Fruit fly (Drosophila melanogaster) whole organism, wandering third instar larva: ENCODE data around the gene Lgr4.

Experiments used
- Abd-B ChIP-seq: fragments of >200 bp; optimal IDR thresholded peaks from 2 replicates; lab custom pipeline; 2017; ENCODE audit warnings: missing biosample characterization, missing genetic modification characterization
- CG32264 ChIP-seq: fragments of 200-800 bp; sonication (Bioruptor generic); optimal IDR thresholded peaks from 2 replicates; lab custom pipeline; 2016; ENCODE audit warnings: missing biosample characterization, missing genetic modification characterization
- CG9705 ChIP-seq: fragments of 200-800 bp; sonication (Bioruptor generic); optimal IDR thresholded peaks from 2 replicates; lab custom pipeline; 2018; ENCODE audit warnings: missing biosample characterization, mild to moderate bottlenecking, missing genetic modification characterization
- Dfd ChIP-seq: fragments of >200 bp; optimal IDR thresholded peaks from 2 replicates; lab custom pipeline; 2017; ENCODE audit warnings: missing biosample characterization, missing genetic modification characterization
- Dif ChIP-seq: fragments of 200-275, 200-300 bp; sonication (Bioruptor generic); optimal IDR thresholded peaks from 2 replicates; lab custom pipeline; 2018; ENCODE audit warnings: missing biosample characterization, missing genetic modification characterization; ENCODE audit not compliant: partially characterized antibody
- HLH106 ChIP-seq: fragments of 200-800 bp; optimal IDR thresholded peaks from 3 replicates; lab custom pipeline; 2019; ENCODE audit warnings: missing biosample characterization, mild to moderate bottlenecking, missing genetic modification characterization, moderate library complexity
- Hnf4 ChIP-seq: fragments of 200-800 bp; sonication (Bioruptor generic); optimal IDR thresholded peaks from 2 replicates; lab custom pipeline; 2016; ENCODE audit warnings: missing biosample characterization, mild to moderate bottlenecking, missing genetic modification characterization
- Hr83 ChIP-seq: fragments of 200-300 bp; sonication (Bioruptor generic); optimal IDR thresholded peaks from 2 replicates; lab custom pipeline; 2016; ENCODE audit warnings: missing biosample characterization, mild to moderate bottlenecking, missing genetic modification characterization, moderate library complexity; ENCODE audit not compliant: poor library complexity, severe bottlenecking
- Jra ChIP-seq: sonication (Bioruptor generic); optimal IDR thresholded peaks from 2 replicates; lab custom pipeline; 2016; ENCODE audit warnings: missing biosample characterization, missing genetic modification characterization
- Mio ChIP-seq: sonication (Bioruptor generic); optimal IDR thresholded peaks from 2 replicates; lab custom pipeline; 2016; ENCODE audit warnings: missing biosample characterization, missing genetic modification characterization
- Myc ChIP-seq: fragments of >200 bp; optimal IDR thresholded peaks from 2 replicates; lab custom pipeline; 2017
- N ChIP-seq: fragments of >200 bp; optimal IDR thresholded peaks from 2 replicates; lab custom pipeline; 2018; ENCODE audit warnings: missing biosample characterization, missing external identifiers, missing genetic modification characterization
- Rel ChIP-seq, 2 experiments: fragments of 200-800 bp; sonication (Bioruptor generic) in 1 of 2; optimal IDR thresholded peaks; 2 replicates in 1 of 2; 3 replicates in 1 of 2; lab custom pipeline; 2016 to 2019; ENCODE audit warnings: mild to moderate bottlenecking in 2 of 2, missing biosample characterization in 2 of 2, missing genetic modification characterization in 2 of 2, moderate library complexity in 1 of 2
- Sp1 ChIP-seq: fragments of 200-800 bp; sonication (Bioruptor generic); optimal IDR thresholded peaks from 3 replicates; lab custom pipeline; 2019; ENCODE audit warnings: missing biosample characterization, mild to moderate bottlenecking, missing genetic modification characterization, moderate library complexity
- Vsx2 ChIP-seq: fragments of 200-300, 225-300 bp; sonication (Bioruptor generic); optimal IDR thresholded peaks from 2 replicates; lab custom pipeline; 2018; ENCODE audit warnings: missing biosample characterization, missing genetic modification characterization; ENCODE audit not compliant: partially characterized antibody
- br ChIP-seq: fragments of 200-800 bp; sonication (Bioruptor generic); optimal IDR thresholded peaks from 2 replicates; lab custom pipeline; 2016; ENCODE audit warnings: missing biosample characterization, missing genetic modification characterization
- brk ChIP-seq: fragments of 200-800 bp; sonication (Bioruptor generic); optimal IDR thresholded peaks from 2 replicates; lab custom pipeline; 2016; ENCODE audit warnings: missing biosample characterization, mild to moderate bottlenecking, missing genetic modification characterization
- dl ChIP-seq, 2 experiments: fragments of 175-275, 200-275 bp in 1 of 2; fragments of 200-275 bp in 1 of 2; sonication (Bioruptor generic); optimal IDR thresholded peaks; lab custom pipeline; 2018; ENCODE audit warnings: mild to moderate bottlenecking in 2 of 2, missing biosample characterization in 2 of 2, missing genetic modification characterization in 2 of 2, moderate library complexity in 2 of 2; ENCODE audit not compliant: partially characterized antibody in 2 of 2, insufficient read depth in 1 of 2
- dmrt93B ChIP-seq: fragments of 200-800 bp; sonication (Bioruptor generic); optimal IDR thresholded peaks from 2 replicates; lab custom pipeline; 2018; ENCODE audit warnings: missing biosample characterization, mild to moderate bottlenecking, missing genetic modification characterization
- dsf ChIP-seq: sonication (Bioruptor generic); optimal IDR thresholded peaks from 2 replicates; lab custom pipeline; 2016; ENCODE audit warnings: missing biosample characterization, missing genetic modification characterization, borderline replicate concordance
- ey ChIP-seq: fragments of 200-800 bp; sonication (Bioruptor generic); optimal IDR thresholded peaks from 2 replicates; lab custom pipeline; 2016; ENCODE audit warnings: missing biosample characterization, missing genetic modification characterization
- foxo ChIP-seq, 2 experiments: fragments of 200-800 bp; sonication (Bioruptor generic); optimal IDR thresholded peaks; 2 replicates in 1 of 2; 3 replicates in 1 of 2; lab custom pipeline; 2016 to 2017; ENCODE audit warnings: missing biosample characterization in 2 of 2, missing genetic modification characterization in 2 of 2
- fru ChIP-seq: fragments of 200-800 bp; sonication (Bioruptor generic); optimal IDR thresholded peaks from 3 replicates; lab custom pipeline; 2016; ENCODE audit warnings: missing biosample characterization, mild to moderate bottlenecking, missing genetic modification characterization
- h ChIP-seq: fragments of 200-800 bp; sonication (Bioruptor generic); optimal IDR thresholded peaks from 3 replicates; lab custom pipeline; 2016; ENCODE audit warnings: missing biosample characterization, mild to moderate bottlenecking, missing genetic modification characterization
- jim ChIP-seq: fragments of 175-275, 200-325 bp; sonication (Bioruptor generic); optimal IDR thresholded peaks from 2 replicates; lab custom pipeline; 2016; ENCODE audit warnings: missing biosample characterization, mild to moderate bottlenecking, missing genetic modification characterization
- psq ChIP-seq: fragments of 200-800 bp; sonication (Bioruptor generic); optimal IDR thresholded peaks from 3 replicates; lab custom pipeline; 2017; ENCODE audit warnings: missing biosample characterization, mild to moderate bottlenecking, missing genetic modification characterization, moderate library complexity
- rgr ChIP-seq: fragments of 200-800 bp; sonication (Bioruptor generic); optimal IDR thresholded peaks from 3 replicates; lab custom pipeline; 2016; ENCODE audit warnings: missing biosample characterization, mild to moderate bottlenecking, missing genetic modification characterization
- tai ChIP-seq: sonication (Bioruptor generic); optimal IDR thresholded peaks from 2 replicates; lab custom pipeline; 2016; ENCODE audit warnings: missing biosample characterization, missing genetic modification characterization
- usp ChIP-seq: fragments of >200 bp; optimal IDR thresholded peaks from 2 replicates; lab custom pipeline; 2017; ENCODE audit warnings: missing biosample characterization, missing genetic modification characterization

The Lgr4 gene

DNA sequence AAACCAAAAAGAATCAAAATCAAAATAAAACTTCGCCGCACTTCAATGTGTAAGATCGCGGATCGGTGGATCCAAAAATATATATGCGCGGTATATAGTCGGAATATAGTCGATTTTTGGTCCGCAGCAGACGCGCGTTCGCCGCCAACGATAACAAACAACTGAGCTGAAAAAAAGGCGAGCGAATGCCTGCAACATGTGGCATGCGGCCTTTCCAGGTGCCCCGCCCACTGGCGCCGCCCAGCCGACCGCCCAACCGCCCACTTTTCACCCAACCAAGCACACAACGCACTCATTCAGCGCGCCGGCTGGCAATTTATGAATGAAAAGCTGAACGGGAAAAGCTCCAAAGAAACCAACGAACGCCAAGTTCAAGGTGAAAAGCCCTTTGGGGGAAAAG lies at the start of gene Lgr4:
TSS of gene Lgr4 (minus strand) at position 133 of the 400 bp plus-strand sequence.
- TF ChIP-seq fru (GFP tag; lab: Kevin White, UChicago) (no peak), brk (GFP tag; lab: Kevin White, UChicago) (no peak), Myc (no peak), Vsx2 (GFP tag; lab: Kevin White, UChicago) (no peak), psq (GFP tag; lab: Kevin White, UChicago) (no peak), br (GFP tag; lab: Kevin White, UChicago) (no peak), Hnf4 (GFP tag; lab: Kevin White, UChicago) (no peak), Rel (GFP tag; optimal IDR thresholded peaks at IDR 0.05; lab: Kevin White, UChicago) (no peak), Rel (tag; optimal IDR thresholded peaks at IDR 0.05; lab: Kevin White, UChicago) (no peak), usp (GFP tag; lab: Kevin White, UChicago) (no peak), dl (GFP tag; optimal IDR thresholded peaks at IDR 0.05; lab: Kevin White, UChicago; ENCODE audit: insufficient read depth in 1 of 2, partially characterized antibody in 2 of 2) (no peak), Dif (GFP tag; lab: Kevin White, UChicago) (no peak), jim (no peak), ey (GFP tag; lab: Kevin White, UChicago) (no peak), tai (GFP tag; lab: Kevin White, UChicago) (no peak), Abd-B (GFP tag; lab: Kevin White, UChicago) (no peak), CG9705 (GFP tag; lab: Kevin White, UChicago) (no peak), dsf (GFP tag; lab: Kevin White, UChicago) (no peak)

DNA sequence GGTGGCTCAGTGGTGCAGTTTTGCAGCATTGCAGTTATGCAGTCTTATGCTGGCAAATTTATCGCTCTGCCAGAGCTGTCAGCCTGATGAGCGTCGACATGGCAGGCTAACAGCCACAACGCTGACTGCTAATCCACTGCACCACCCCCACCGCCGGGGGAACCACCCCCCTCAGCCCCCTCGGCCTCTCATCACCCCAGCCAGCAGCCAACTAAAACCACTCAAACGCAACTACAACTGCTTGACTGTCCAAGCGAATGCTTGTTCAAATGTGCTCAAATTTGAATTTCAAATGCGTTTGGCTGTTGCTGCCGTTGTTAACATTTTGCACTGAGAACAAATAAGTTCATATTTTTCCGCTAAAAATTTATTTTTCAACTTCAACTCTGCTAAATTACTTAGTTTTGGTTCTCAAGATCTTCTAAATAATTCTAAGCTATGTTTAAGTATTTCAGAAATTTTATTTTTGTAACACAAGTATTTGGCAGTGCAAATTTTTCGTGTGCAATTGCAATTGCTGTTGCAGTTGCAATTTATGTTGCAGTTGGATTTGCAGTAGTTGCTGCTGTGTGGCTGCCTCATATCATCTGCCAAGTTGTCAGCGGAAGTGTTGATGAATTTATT lies 49.4 kb upstream of the Lgr4 start:
- TF ChIP-seq Dfd (GFP tag; lab: Kevin White, UChicago) (peak; percentile 99), HLH106 (tag; lab: Kevin White, UChicago) (peak; percentile 58), Hr83 (GFP tag; lab: Kevin White, UChicago) (no peak), ey (GFP tag; lab: Kevin White, UChicago) (peak; percentile 48), N (GFP tag; lab: Kevin White, UChicago) (no peak), foxo (GFP tag; optimal IDR thresholded peaks at IDR 0.05; lab: Kevin White, UChicago) (peak in 1 of 2 experiments; percentile 49), psq (GFP tag; lab: Kevin White, UChicago) (peak; percentile 19), fru (GFP tag; lab: Kevin White, UChicago) (peak; percentile 40), rgr (GFP tag; lab: Kevin White, UChicago) (peak; percentile 56), br (GFP tag; lab: Kevin White, UChicago) (peak; percentile 2), dsf (GFP tag; lab: Kevin White, UChicago) (no peak), Jra (GFP tag; lab: Kevin White, UChicago) (no peak), tai (GFP tag; lab: Kevin White, UChicago) (peak; percentile 1), CG32264 (GFP tag; lab: Kevin White, UChicago) (no peak), usp (GFP tag; lab: Kevin White, UChicago) (no peak), Sp1 (GFP tag; lab: Kevin White, UChicago) (peak; percentile 60), h (GFP tag; lab: Kevin White, UChicago) (peak; percentile 59), Rel (GFP tag; optimal IDR thresholded peaks at IDR 0.05; lab: Kevin White, UChicago) (no peak), Rel (tag; optimal IDR thresholded peaks at IDR 0.05; lab: Kevin White, UChicago) (no peak)

DNA sequence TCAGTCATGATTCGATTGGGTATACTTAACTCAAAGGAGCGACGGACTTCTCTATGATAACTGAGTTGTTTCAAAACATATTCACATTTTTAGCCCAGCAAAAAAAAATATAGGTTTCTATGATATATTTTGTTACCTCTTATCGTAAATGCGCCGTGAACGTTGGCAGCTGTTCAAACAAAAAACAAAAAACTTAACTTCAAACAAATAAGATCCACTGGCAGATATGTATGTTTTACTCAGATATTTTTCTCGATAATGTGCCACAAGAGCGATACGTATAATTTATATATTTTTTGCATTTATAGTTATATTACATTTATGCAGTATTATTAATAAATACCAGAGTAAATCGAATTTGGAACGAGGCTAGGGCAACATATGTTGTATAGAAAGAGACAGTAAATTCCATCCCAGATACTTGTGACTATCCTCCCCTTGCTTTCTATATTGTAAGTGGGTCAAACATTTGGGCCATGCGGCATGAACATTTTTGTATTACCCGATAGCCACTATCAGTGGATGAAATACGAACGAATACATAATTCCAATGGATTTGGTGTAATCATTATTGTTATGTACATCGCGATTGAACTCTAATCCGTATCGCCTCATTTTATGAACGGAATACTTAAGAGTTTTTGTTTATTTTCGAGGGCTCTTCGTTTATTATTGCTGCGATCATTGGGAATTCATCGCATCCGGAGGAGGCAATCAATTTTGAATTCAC lies 47.7 kb upstream of the Lgr4 start, which contains the start of gene CG32639:
TSS of gene CG32639 (minus strand) at position 51 of the 730 bp plus-strand sequence.
- TF ChIP-seq tai (GFP tag; lab: Kevin White, UChicago), result no peak
- TF ChIP-seq Mio (GFP tag; lab: Kevin White, UChicago), result no peak
- no peak for TF ChIP-seq fru (GFP tag; lab: Kevin White, UChicago)
- TF ChIP-seq Sp1 (GFP tag; lab: Kevin White, UChicago), result no peak
- TF ChIP-seq dmrt93B, result no peak
